Worm (Caenorhabditis elegans): ENCODE data around the gene msp-31.

ce11 chrII:4915572-4915971 lies 790 bp downstream of the msp-31 start:
- no peak for TF ChIP-seq Y53F4B.3 (GFP tag; IDR thresholded peaks at IDR 0.05)
- TF ChIP-seq ama-1 (optimal IDR thresholded peaks at IDR 0.05) = no peak
- TF ChIP-seq ama-1 (GFP tag; optimal IDR thresholded peaks at IDR 0.05) = no peak
- no peak for TF ChIP-seq atf-7 (tag; optimal IDR thresholded peaks at IDR 0.05)
- TF ChIP-seq pbrm-1 (GFP tag; IDR thresholded peaks at IDR 0.05) = no peak
- no peak for TF ChIP-seq ekl-4 (GFP tag; IDR thresholded peaks at IDR 0.05)
- TF ChIP-seq ztf-28 (GFP tag; IDR thresholded peaks at IDR 0.05) = no peak
- no peak for TF ChIP-seq Y67H2A.10 (GFP tag; conservative IDR thresholded peaks at IDR 0.05)
